Worm (Caenorhabditis elegans) whole organism, L3 larva: ENCODE results near the gene tsp-12.

ENCODE experiments used
- ZK546.5 ChIP-seq: sonication (generic microtip); optimal IDR thresholded peaks from 2 replicates; lab custom pipeline; 2017; ENCODE audit warnings: missing biosample characterization, missing genetic modification characterization
- aly-2 ChIP-seq: fragments of 150-350 bp; optimal IDR thresholded peaks from 2 replicates; lab custom pipeline; 2014; ENCODE audit warnings: missing biosample characterization, missing genetic modification characterization
- elt-1 ChIP-seq: fragments of 150-350 bp; optimal IDR thresholded peaks from 2 replicates; lab custom pipeline; 2014; ENCODE audit warnings: missing biosample characterization, missing genetic modification characterization
- nhr-11 ChIP-seq: fragments of 150-350 bp; optimal IDR thresholded peaks from 2 replicates; lab custom pipeline; 2014; ENCODE audit warnings: missing biosample characterization, missing genetic modification characterization
- nhr-28 ChIP-seq: fragments of 150-350 bp; optimal IDR thresholded peaks from 2 replicates; lab custom pipeline; 2014; ENCODE audit warnings: missing biosample characterization, missing genetic modification characterization
- nhr-77 ChIP-seq: fragments of 150-350 bp; optimal IDR thresholded peaks from 2 replicates; lab custom pipeline; 2014; ENCODE audit warnings: missing biosample characterization, missing genetic modification characterization
- sea-2 ChIP-seq: fragments of 150-350 bp; sonication (generic microtip); optimal IDR thresholded peaks from 4 replicates; lab custom pipeline; 2014; ENCODE audit warnings: missing biosample characterization, missing genetic modification reagents, missing genetic modification characterization
- snpc-4 ChIP-seq: fragments of 150-350 bp; optimal IDR thresholded peaks from 2 replicates; lab custom pipeline; 2014; ENCODE audit warnings: missing biosample characterization, missing genetic modification characterization
- zag-1 ChIP-seq: fragments of 150-350 bp; optimal IDR thresholded peaks from 2 replicates; lab custom pipeline; 2014; ENCODE audit warnings: missing biosample characterization, missing genetic modification characterization

DNA sequence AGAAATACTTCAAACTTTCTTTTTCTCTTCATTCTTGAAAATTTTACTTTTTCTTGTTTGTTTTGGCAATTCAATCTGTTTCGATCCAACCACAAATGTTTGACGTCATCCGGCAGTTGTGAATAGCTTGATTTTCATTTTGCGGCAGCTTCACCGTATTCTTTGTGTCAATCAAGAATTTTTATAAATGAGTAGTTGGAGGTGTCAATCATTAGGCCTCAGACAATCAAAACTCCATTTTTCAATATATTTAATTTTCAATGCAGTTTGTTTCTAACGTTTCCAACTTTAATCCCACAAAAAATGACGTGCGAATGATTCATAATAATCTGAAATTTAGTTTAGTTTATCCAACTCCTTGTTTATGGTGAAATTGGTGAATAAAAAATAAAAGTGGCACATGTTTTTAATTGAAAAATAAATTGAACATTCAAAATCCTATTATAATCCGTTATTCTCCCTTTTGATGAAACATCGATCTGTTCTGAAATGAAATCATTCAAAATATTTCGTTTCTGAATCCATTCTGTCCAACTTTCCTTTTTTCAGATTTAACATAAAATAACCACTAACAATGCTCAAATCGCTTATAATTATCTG, 7.2 kb upstream of the tsp-12 start, which contains the start of gene ttr-53:
- TF ChIP-seq ZK546.5 (no peak), nhr-77 (tag; lab: Kevin White, UChicago) (no peak), sea-2 (GFP tag; lab: Kevin White, UChicago) (no peak), zag-1 (tag; lab: Kevin White, UChicago) (no peak), snpc-4 (tag; lab: Kevin White, UChicago) (no peak), elt-1 (no peak), nhr-11 (tag; lab: Kevin White, UChicago) (no peak), nhr-28 (no peak), aly-2 (no peak)
